Fruit fly (Drosophila melanogaster) whole organism, wandering third instar larva: ENCODE data around the gene ct.

Experiments
- Abd-B ChIP-seq: fragments of >200 bp; optimal IDR thresholded peaks from 2 replicates; lab custom pipeline; 2017; ENCODE audit warnings: missing biosample characterization, missing genetic modification characterization
- CG32264 ChIP-seq: fragments of 200-800 bp; sonication (Bioruptor generic); optimal IDR thresholded peaks from 2 replicates; lab custom pipeline; 2016; ENCODE audit warnings: missing biosample characterization, missing genetic modification characterization
- CrebA ChIP-seq: fragments of 200-800 bp; sonication (Bioruptor generic); optimal IDR thresholded peaks from 2 replicates; lab custom pipeline; 2016; ENCODE audit warnings: missing biosample characterization, mild to moderate bottlenecking, missing genetic modification characterization, borderline replicate concordance
- Dfd ChIP-seq: fragments of >200 bp; optimal IDR thresholded peaks from 2 replicates; lab custom pipeline; 2017; ENCODE audit warnings: missing biosample characterization, missing genetic modification characterization
- Dif ChIP-seq: fragments of 200-275, 200-300 bp; sonication (Bioruptor generic); optimal IDR thresholded peaks from 2 replicates; lab custom pipeline; 2018; ENCODE audit warnings: missing biosample characterization, missing genetic modification characterization; ENCODE audit not compliant: partially characterized antibody
- GATAd ChIP-seq: sonication (Bioruptor generic); optimal IDR thresholded peaks from 2 replicates; lab custom pipeline; 2016; ENCODE audit warnings: missing biosample characterization, missing genetic modification characterization
- HLH106 ChIP-seq: fragments of 200-800 bp; optimal IDR thresholded peaks from 3 replicates; lab custom pipeline; 2019; ENCODE audit warnings: missing biosample characterization, mild to moderate bottlenecking, missing genetic modification characterization, moderate library complexity
- Hnf4 ChIP-seq: fragments of 200-800 bp; sonication (Bioruptor generic); optimal IDR thresholded peaks from 2 replicates; lab custom pipeline; 2016; ENCODE audit warnings: missing biosample characterization, mild to moderate bottlenecking, missing genetic modification characterization
- Hr78 ChIP-seq: fragments of >200 bp; optimal IDR thresholded peaks from 2 replicates; lab custom pipeline; 2017; ENCODE audit warnings: missing biosample characterization, missing genetic modification characterization
- Jra ChIP-seq: sonication (Bioruptor generic); optimal IDR thresholded peaks from 2 replicates; lab custom pipeline; 2016; ENCODE audit warnings: missing biosample characterization, missing genetic modification characterization
- Mio ChIP-seq: sonication (Bioruptor generic); optimal IDR thresholded peaks from 2 replicates; lab custom pipeline; 2016; ENCODE audit warnings: missing biosample characterization, missing genetic modification characterization
- Myc ChIP-seq: fragments of >200 bp; optimal IDR thresholded peaks from 2 replicates; lab custom pipeline; 2017
- OdsH ChIP-seq: fragments of 200-800 bp; sonication (Bioruptor generic); optimal IDR thresholded peaks from 2 replicates; lab custom pipeline; 2016; ENCODE audit warnings: missing biosample characterization, mild to moderate bottlenecking, missing genetic modification characterization
- Rel ChIP-seq, 2 experiments: fragments of 200-800 bp; sonication (Bioruptor generic) in 1 of 2; optimal IDR thresholded peaks; 2 replicates in 1 of 2; 3 replicates in 1 of 2; lab custom pipeline; 2016 to 2019; ENCODE audit warnings: mild to moderate bottlenecking in 2 of 2, missing biosample characterization in 2 of 2, missing genetic modification characterization in 2 of 2, moderate library complexity in 1 of 2
- Sp1 ChIP-seq: fragments of 200-800 bp; sonication (Bioruptor generic); optimal IDR thresholded peaks from 3 replicates; lab custom pipeline; 2019; ENCODE audit warnings: missing biosample characterization, mild to moderate bottlenecking, missing genetic modification characterization, moderate library complexity
- Vsx2 ChIP-seq: fragments of 200-300, 225-300 bp; sonication (Bioruptor generic); optimal IDR thresholded peaks from 2 replicates; lab custom pipeline; 2018; ENCODE audit warnings: missing biosample characterization, missing genetic modification characterization; ENCODE audit not compliant: partially characterized antibody
- br ChIP-seq: fragments of 200-800 bp; sonication (Bioruptor generic); optimal IDR thresholded peaks from 2 replicates; lab custom pipeline; 2016; ENCODE audit warnings: missing biosample characterization, missing genetic modification characterization
- dl ChIP-seq, 2 experiments: fragments of 175-275, 200-275 bp in 1 of 2; fragments of 200-275 bp in 1 of 2; sonication (Bioruptor generic); optimal IDR thresholded peaks; lab custom pipeline; 2018; ENCODE audit warnings: mild to moderate bottlenecking in 2 of 2, missing biosample characterization in 2 of 2, missing genetic modification characterization in 2 of 2, moderate library complexity in 2 of 2; ENCODE audit not compliant: partially characterized antibody in 2 of 2, insufficient read depth in 1 of 2
- ey ChIP-seq: fragments of 200-800 bp; sonication (Bioruptor generic); optimal IDR thresholded peaks from 2 replicates; lab custom pipeline; 2016; ENCODE audit warnings: missing biosample characterization, missing genetic modification characterization
- foxo ChIP-seq, 2 experiments: fragments of 200-800 bp; sonication (Bioruptor generic); optimal IDR thresholded peaks; 2 replicates in 1 of 2; 3 replicates in 1 of 2; lab custom pipeline; 2016 to 2017; ENCODE audit warnings: missing biosample characterization in 2 of 2, missing genetic modification characterization in 2 of 2
- fru ChIP-seq: fragments of 200-800 bp; sonication (Bioruptor generic); optimal IDR thresholded peaks from 3 replicates; lab custom pipeline; 2016; ENCODE audit warnings: missing biosample characterization, mild to moderate bottlenecking, missing genetic modification characterization
- h ChIP-seq: fragments of 200-800 bp; sonication (Bioruptor generic); optimal IDR thresholded peaks from 3 replicates; lab custom pipeline; 2016; ENCODE audit warnings: missing biosample characterization, mild to moderate bottlenecking, missing genetic modification characterization
- lola ChIP-seq: fragments of >200 bp; optimal IDR thresholded peaks from 2 replicates; lab custom pipeline; 2017; ENCODE audit warnings: missing biosample characterization, missing genetic modification characterization
- pan ChIP-seq: fragments of >200 bp; optimal IDR thresholded peaks from 2 replicates; lab custom pipeline; 2017
- psq ChIP-seq: fragments of 200-800 bp; sonication (Bioruptor generic); optimal IDR thresholded peaks from 3 replicates; lab custom pipeline; 2017; ENCODE audit warnings: missing biosample characterization, mild to moderate bottlenecking, missing genetic modification characterization, moderate library complexity
- rgr ChIP-seq: fragments of 200-800 bp; sonication (Bioruptor generic); optimal IDR thresholded peaks from 3 replicates; lab custom pipeline; 2016; ENCODE audit warnings: missing biosample characterization, mild to moderate bottlenecking, missing genetic modification characterization
- sage ChIP-seq: fragments of 200-800 bp; sonication (Bioruptor generic); optimal IDR thresholded peaks from 2 replicates; lab custom pipeline; 2016; ENCODE audit warnings: missing biosample characterization, mild to moderate bottlenecking, missing genetic modification characterization
- usp ChIP-seq: fragments of >200 bp; optimal IDR thresholded peaks from 2 replicates; lab custom pipeline; 2017; ENCODE audit warnings: missing biosample characterization, missing genetic modification characterization

Gene ct

DNA sequence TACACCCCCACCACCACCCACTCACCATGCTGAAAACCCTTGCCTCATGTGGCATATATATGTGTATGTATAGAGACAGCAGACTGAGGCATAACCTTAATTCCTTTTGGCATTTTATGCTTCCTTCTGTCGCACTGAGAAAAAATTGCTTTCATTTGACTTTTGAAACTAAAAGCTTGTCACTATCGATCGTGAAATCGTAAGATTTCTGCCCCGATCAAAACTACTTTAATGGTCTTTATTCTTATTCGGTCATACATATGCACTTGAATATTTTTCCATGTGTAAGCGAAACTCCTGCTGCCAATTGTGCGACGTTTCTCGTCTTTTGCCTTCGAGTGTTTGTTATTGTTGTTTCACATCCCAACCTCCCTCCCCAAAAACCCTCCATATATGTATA, 49.2 kb downstream of the ct start:
- no peak for TF ChIP-seq CrebA (GFP tag; lab: Kevin White, UChicago)
- peak; percentile 46 for TF ChIP-seq rgr
- no peak for TF ChIP-seq Rel (GFP tag; optimal IDR thresholded peaks at IDR 0.05; lab: Kevin White, UChicago)
- TF ChIP-seq Rel (tag; optimal IDR thresholded peaks at IDR 0.05; lab: Kevin White, UChicago), result no peak
- TF ChIP-seq h (GFP tag; lab: Kevin White, UChicago), result peak; percentile 53
- TF ChIP-seq Sp1 (GFP tag; lab: Kevin White, UChicago), result peak; percentile 12
- TF ChIP-seq foxo (GFP tag; optimal IDR thresholded peaks at IDR 0.05; lab: Kevin White, UChicago), result peak in 1 of 2 experiments; percentile 32
- TF ChIP-seq Dif, result no peak
- peak; percentile 14 for TF ChIP-seq fru
- no peak for TF ChIP-seq psq (GFP tag; lab: Kevin White, UChicago)
- TF ChIP-seq usp (GFP tag; lab: Kevin White, UChicago), result no peak
- peak; percentile 37 for TF ChIP-seq ey (GFP tag; lab: Kevin White, UChicago)
- TF ChIP-seq br (GFP tag; lab: Kevin White, UChicago), result peak; percentile 2
- TF ChIP-seq HLH106, result peak; percentile 26
- no peak for TF ChIP-seq sage (GFP tag; lab: Kevin White, UChicago)
- TF ChIP-seq CG32264 (GFP tag; lab: Kevin White, UChicago), result no peak
- TF ChIP-seq, all 38 proteins: peak for 8

DNA sequence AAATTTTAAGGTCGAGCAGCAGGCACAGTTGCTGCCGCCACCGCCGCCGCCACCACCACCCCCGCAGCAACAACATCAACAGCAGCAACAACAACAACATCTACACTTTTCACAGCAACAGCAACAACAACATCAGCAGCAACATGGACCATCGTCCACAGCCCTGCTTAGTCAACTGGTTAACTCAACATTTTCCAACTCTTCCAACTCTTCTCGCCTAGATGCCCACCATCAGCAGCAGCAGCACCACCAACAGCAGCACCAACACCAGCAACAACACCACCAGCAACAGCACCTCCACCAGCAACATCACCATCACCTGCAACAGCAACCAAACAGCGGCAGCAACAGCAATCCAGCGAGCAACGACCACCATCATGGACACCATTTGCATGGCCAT, 54.2 kb downstream of the ct start:
- TF ChIP-seq Dfd (peak; percentile 95), pan (no peak)

DNA sequence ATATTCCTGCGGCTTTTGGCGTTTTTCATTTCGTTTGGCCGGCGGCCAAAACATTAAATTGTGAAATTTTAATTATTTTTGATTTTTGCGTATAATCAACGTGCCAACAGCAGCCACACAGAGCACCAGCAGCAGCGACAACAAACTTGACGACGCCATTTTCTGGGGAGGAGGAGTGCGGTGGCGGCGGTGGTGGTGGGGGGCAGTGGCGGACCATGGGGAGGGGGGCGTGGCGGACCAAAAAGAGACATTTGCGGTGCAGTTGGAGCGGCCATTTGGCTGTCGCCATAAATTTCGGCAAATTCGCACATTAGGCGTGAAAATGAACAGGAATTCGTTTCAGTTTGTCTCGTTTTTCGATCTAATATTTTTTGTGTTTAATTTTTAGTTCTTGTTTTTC, 55.7 kb downstream of the ct start:
- TF ChIP-seq Dfd (peak; percentile 65), psq (GFP tag; lab: Kevin White, UChicago) (no peak)

DNA sequence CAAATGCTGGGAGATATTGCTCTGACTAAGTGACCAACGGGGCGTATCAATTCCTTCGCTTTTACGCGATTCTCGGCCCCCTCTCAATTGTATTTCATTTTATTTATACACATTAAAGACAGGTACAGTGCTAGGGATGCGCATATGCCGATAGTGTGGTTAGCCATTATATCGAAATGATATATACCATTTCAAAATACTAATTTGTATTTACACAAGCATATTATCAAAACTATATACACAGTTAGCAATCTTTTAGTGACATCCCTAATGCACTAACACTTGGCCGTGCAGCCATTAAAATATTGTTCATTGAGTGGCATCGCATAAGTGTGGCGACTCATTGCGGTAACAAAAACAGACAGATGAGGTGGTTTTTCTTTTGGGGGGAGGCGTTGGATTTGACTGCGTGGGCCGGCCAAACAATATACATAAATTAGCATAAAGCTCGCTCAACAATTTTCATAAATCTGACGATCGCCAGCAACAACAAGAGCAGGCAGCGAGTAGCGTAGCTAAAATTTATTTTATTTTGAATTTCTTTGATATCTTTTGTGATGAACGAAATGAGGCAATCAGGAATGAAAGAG, 58.5 kb downstream of the ct start:
- TF ChIP-seq HLH106 (peak; percentile 9), Hr78 (GFP tag; lab: Kevin White, UChicago) (no peak), h (GFP tag; lab: Kevin White, UChicago) (peak; percentile 26)

DNA sequence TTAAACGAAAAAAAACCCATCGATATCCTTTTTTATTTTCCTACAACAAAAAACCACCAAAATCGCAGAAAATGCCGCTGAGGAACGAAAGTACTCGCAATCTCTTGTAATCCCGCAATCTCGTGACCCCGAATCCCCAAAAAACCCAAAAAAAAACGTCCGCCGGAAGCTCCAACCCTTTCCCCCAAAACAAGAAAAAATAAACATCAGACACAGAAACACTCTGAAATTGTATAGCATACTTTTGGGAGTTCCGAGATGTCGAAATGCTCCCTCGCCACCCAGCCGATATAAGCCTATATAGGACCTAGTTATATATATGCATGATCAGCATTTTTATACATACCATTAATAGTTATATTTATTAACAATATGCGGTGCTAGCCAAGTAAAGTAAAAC, 68.6 kb downstream of the ct start:
- TF ChIP-seq rgr, result no peak
- no peak for TF ChIP-seq Sp1 (GFP tag; lab: Kevin White, UChicago)
- no peak for TF ChIP-seq h (GFP tag; lab: Kevin White, UChicago)
- TF ChIP-seq Hnf4 (GFP tag; lab: Kevin White, UChicago), result no peak
- TF ChIP-seq Vsx2 (GFP tag; lab: Kevin White, UChicago), result no peak
- TF ChIP-seq sage (GFP tag; lab: Kevin White, UChicago), result no peak
- TF ChIP-seq dl (GFP tag; optimal IDR thresholded peaks at IDR 0.05; lab: Kevin White, UChicago; ENCODE audit: insufficient read depth in 1 of 2, partially characterized antibody in 2 of 2), result no peak
- TF ChIP-seq CG32264 (GFP tag; lab: Kevin White, UChicago), result no peak
- no peak for TF ChIP-seq Mio (GFP tag; lab: Kevin White, UChicago)
- no peak for TF ChIP-seq Jra
- TF ChIP-seq Abd-B (GFP tag; lab: Kevin White, UChicago), result no peak

DNA sequence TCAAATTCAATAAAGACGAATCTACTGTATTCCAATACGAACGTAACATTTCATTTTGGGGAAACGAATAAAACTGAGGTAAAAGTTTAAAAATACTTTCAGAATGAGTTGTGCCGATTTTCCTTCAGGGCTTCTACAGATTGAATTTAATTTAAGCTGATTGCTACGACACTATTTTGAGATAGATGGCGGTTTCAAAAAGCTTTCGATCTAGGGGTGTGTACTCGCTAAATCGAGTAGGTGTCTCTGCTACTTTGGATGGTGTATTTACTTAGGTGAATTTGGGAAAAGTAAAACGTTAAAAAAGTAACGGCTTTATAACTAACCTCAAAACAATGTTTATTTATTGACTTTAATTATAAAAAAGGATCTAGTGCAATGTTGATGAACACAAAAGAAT, 70.6 kb downstream of the ct start:
- no peak for TF ChIP-seq GATAd (GFP tag; lab: Kevin White, UChicago)
- no peak for TF ChIP-seq Mio (GFP tag; lab: Kevin White, UChicago)
- no peak for TF ChIP-seq lola (GFP tag; lab: Kevin White, UChicago)
- TF ChIP-seq psq (GFP tag; lab: Kevin White, UChicago), result no peak
- no peak for TF ChIP-seq h (GFP tag; lab: Kevin White, UChicago)
- no peak for TF ChIP-seq dl (GFP tag; optimal IDR thresholded peaks at IDR 0.05; lab: Kevin White, UChicago; ENCODE audit: insufficient read depth in 1 of 2, partially characterized antibody in 2 of 2)
- no peak for TF ChIP-seq Sp1 (GFP tag; lab: Kevin White, UChicago)
- peak; percentile 51 for TF ChIP-seq Myc (lab: Kevin White, UChicago)
- peak; percentile 49 for TF ChIP-seq Dif

DNA sequence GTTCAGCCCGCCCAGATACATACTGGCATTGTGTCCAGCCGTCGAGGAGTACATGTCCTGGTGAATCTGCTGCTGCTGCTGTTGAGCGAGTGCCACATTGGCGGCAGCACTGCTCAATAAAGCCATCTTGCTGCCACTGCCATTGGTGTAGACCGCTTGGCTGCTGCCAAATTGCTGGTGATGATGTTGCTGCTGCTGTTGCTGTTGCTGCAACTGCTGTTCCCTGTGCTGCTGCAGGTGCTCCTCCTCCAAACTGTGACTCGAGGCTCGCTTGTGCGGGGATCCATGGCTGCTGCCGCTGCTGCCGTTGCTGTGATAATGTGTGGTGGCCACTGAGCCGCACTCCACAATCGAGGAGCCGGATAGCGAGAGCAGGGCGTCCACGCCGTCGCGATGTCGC, 77.8 kb downstream of the ct start:
- TF ChIP-seq Dfd (peak; percentile 91), OdsH (GFP tag; lab: Kevin White, UChicago) (no peak), Hr78 (GFP tag; lab: Kevin White, UChicago) (no peak), sage (GFP tag; lab: Kevin White, UChicago) (no peak)
- TF ChIP-seq, all 38 proteins: peak for 1
